Worm (Caenorhabditis elegans) whole organism, L1 larva: ENCODE results near the gene mrck-1.

Source experiments
- C04F5.9 ChIP-seq: sonication (generic microtip); optimal IDR thresholded peaks from 2 replicates; lab custom pipeline; 2016; ENCODE audit warnings: missing genetic modification characterization, missing compliant biosample characterization
- C16A3.4 ChIP-seq: fragments of 150-350 bp; optimal IDR thresholded peaks from 2 replicates; lab custom pipeline; 2014; ENCODE audit warnings: missing biosample characterization, missing genetic modification characterization
- Y116A8C.19 ChIP-seq: sonication (generic microtip); optimal IDR thresholded peaks from 2 replicates; lab custom pipeline; 2016; ENCODE audit warnings: missing compliant biosample characterization, missing genetic modification characterization, borderline replicate concordance
- aha-1 ChIP-seq: fragments of 150-350 bp; optimal IDR thresholded peaks from 2 replicates; lab custom pipeline; 2014; ENCODE audit warnings: missing biosample characterization, missing genetic modification characterization
- alr-1 ChIP-seq: fragments of 200-800 bp; sonication (Bioruptor generic); optimal IDR thresholded peaks from 2 replicates; lab custom pipeline; 2018; ENCODE audit warnings: borderline replicate concordance, mild to moderate bottlenecking, missing genetic modification characterization, missing compliant biosample characterization
- aly-2 ChIP-seq: fragments of 150-350 bp; optimal IDR thresholded peaks from 2 replicates; lab custom pipeline; 2014; ENCODE audit warnings: missing biosample characterization, missing genetic modification characterization
- ama-1 ChIP-seq: fragments of 150-350 bp; optimal IDR thresholded peaks from 2 replicates; lab custom pipeline; 2014
- blmp-1 ChIP-seq: fragments of 150-350 bp; optimal IDR thresholded peaks from 2 replicates; lab custom pipeline; 2014; ENCODE audit warnings: missing biosample characterization, missing genetic modification characterization
- ceh-82 ChIP-seq, 3 experiments: fragments of 150-350 bp in 1 of 3; sonication (generic microtip) in 2 of 3; optimal IDR thresholded peaks; 2 replicates each; lab custom pipeline; 2014 to 2017; ENCODE audit warnings: missing biosample characterization in 3 of 3, missing genetic modification characterization in 3 of 3
- ceh-88 ChIP-seq: fragments of 200-800 bp; sonication (Bioruptor generic); IDR thresholded peaks from 2 replicates; pipeline ENCODE4 v1.3.6; 2022; ENCODE audit warnings: missing genetic modification characterization, missing compliant biosample characterization
- ceh-90 ChIP-seq: sonication (generic microtip); optimal IDR thresholded peaks from 2 replicates; lab custom pipeline; 2016; ENCODE audit warnings: missing genetic modification characterization, missing compliant biosample characterization
- dpl-1 ChIP-seq, 3 experiments: fragments of 150-350 bp in 2 of 3; sonication (generic microtip) in 1 of 3; optimal IDR thresholded peaks; 2 replicates each; lab custom pipeline; 2014 to 2017; ENCODE audit warnings: missing biosample characterization in 3 of 3, missing genetic modification characterization in 3 of 3, missing genetic modification reagents in 3 of 3
- efl-1 ChIP-seq, 4 experiments: fragments of 150-350 bp; optimal IDR thresholded peaks in 3 of 4; peaks in 1 of 4; 1 replicate in 1 of 4; 2 replicates in 3 of 4; lab custom pipeline; 2014; ENCODE audit warnings: missing biosample characterization in 2 of 4, missing genetic modification characterization in 2 of 4, missing genetic modification reagents in 2 of 4
- efl-3 ChIP-seq: fragments of 200-800 bp; sonication (Bioruptor generic); optimal IDR thresholded peaks from 2 replicates; lab custom pipeline; 2018; ENCODE audit warnings: mild to moderate bottlenecking, missing genetic modification characterization, missing compliant biosample characterization
- egl-13 ChIP-seq: sonication (generic microtip); optimal IDR thresholded peaks from 2 replicates; lab custom pipeline; 2016; ENCODE audit warnings: missing genotype, missing genetic modification reagents, missing genetic modification characterization, missing compliant biosample characterization
- egl-27 ChIP-seq, 2 experiments: fragments of 150-350 bp in 1 of 2; sonication (generic microtip); optimal IDR thresholded peaks; 3 replicates each; lab custom pipeline; 2017 to 2018; ENCODE audit warnings: missing biosample characterization in 2 of 2, missing genetic modification characterization in 2 of 2, missing genetic modification reagents in 2 of 2
- elt-2 ChIP-seq: sonication (generic microtip); optimal IDR thresholded peaks from 2 replicates; lab custom pipeline; 2016; ENCODE audit warnings: missing genetic modification characterization, mild to moderate bottlenecking, inconsistent platforms, missing compliant biosample characterization, missing genetic modification reagents
- elt-3 ChIP-seq, 6 experiments: fragments of 150-350 bp in 1 of 6; sonication (generic microtip); optimal IDR thresholded peaks; 2 replicates each; lab custom pipeline; 2017 to 2018; ENCODE audit warnings: missing biosample characterization in 6 of 6, missing genetic modification characterization in 6 of 6, inconsistent platforms in 1 of 6
- ets-5 ChIP-seq: fragments of 200-800 bp; sonication (Bioruptor generic); IDR thresholded peaks from 2 replicates; pipeline ENCODE4 v1.3.6; 2022; ENCODE audit warnings: missing genetic modification characterization, missing compliant biosample characterization
- fkh-10 ChIP-seq: sonication (generic microtip); optimal IDR thresholded peaks from 2 replicates; lab custom pipeline; 2017; ENCODE audit warnings: missing biosample characterization, missing genetic modification reagents, missing genetic modification characterization
- fkh-4 ChIP-seq: sonication (generic microtip); optimal IDR thresholded peaks from 2 replicates; lab custom pipeline; 2016; ENCODE audit warnings: missing compliant biosample characterization, missing genetic modification characterization, borderline replicate concordance
- fkh-8 ChIP-seq: sonication (generic microtip); optimal IDR thresholded peaks from 2 replicates; lab custom pipeline; 2016; ENCODE audit warnings: mild to moderate bottlenecking, missing genetic modification characterization, missing compliant biosample characterization
- fos-1 ChIP-seq: fragments of 150-350 bp; optimal IDR thresholded peaks from 2 replicates; lab custom pipeline; 2014; ENCODE audit warnings: missing biosample characterization, missing genetic modification characterization
- hlh-17 ChIP-seq: fragments of 200-800 bp; sonication (Bioruptor generic); optimal IDR thresholded peaks from 2 replicates; lab custom pipeline; 2018; ENCODE audit warnings: missing genetic modification characterization, mild to moderate bottlenecking, missing compliant biosample characterization, moderate library complexity, borderline replicate concordance
- hlh-4 ChIP-seq: sonication (generic microtip); optimal IDR thresholded peaks from 2 replicates; lab custom pipeline; 2016; ENCODE audit warnings: mild to moderate bottlenecking, missing genetic modification characterization, missing compliant biosample characterization
- hpl-2 ChIP-seq: fragments of 150-350 bp; optimal IDR thresholded peaks from 2 replicates; lab custom pipeline; 2014; ENCODE audit warnings: missing biosample characterization, missing genetic modification reagents, missing genetic modification characterization
- irx-1 ChIP-seq: sonication (generic microtip); optimal IDR thresholded peaks from 2 replicates; lab custom pipeline; 2016; ENCODE audit warnings: missing genetic modification characterization, missing compliant biosample characterization
- isw-1 ChIP-seq: fragments of 200-800 bp; sonication (Bioruptor generic); IDR thresholded peaks from 2 replicates; pipeline ENCODE4 v1.3.6; 2022; ENCODE audit warnings: missing genetic modification characterization, missing compliant biosample characterization
- jun-1 ChIP-seq: fragments of 150-350 bp; optimal IDR thresholded peaks from 2 replicates; lab custom pipeline; 2014; ENCODE audit warnings: missing biosample characterization, missing genetic modification reagents, missing genetic modification characterization
- lin-15B ChIP-seq: fragments of 150-350 bp; sonication (generic microtip); optimal IDR thresholded peaks from 3 replicates; lab custom pipeline; 2014; ENCODE audit warnings: missing biosample characterization, missing genetic modification characterization
- lin-39 ChIP-seq: fragments of 150-350 bp; optimal IDR thresholded peaks from 2 replicates; lab custom pipeline; 2014; ENCODE audit warnings: missing biosample characterization, missing genetic modification reagents, missing genetic modification characterization
- lsy-2 ChIP-seq, 2 experiments: fragments of 150-350 bp; optimal IDR thresholded peaks; 2 replicates each; lab custom pipeline; 2014; ENCODE audit warnings: missing biosample characterization in 2 of 2, missing genetic modification characterization in 2 of 2
- mab-9 ChIP-seq: fragments of 200-800 bp; sonication (Bioruptor generic); IDR thresholded peaks from 2 replicates; pipeline ENCODE4 v1.3.6; 2022; ENCODE audit warnings: missing genetic modification reagents, missing genetic modification characterization, missing compliant biosample characterization
- mdl-1 ChIP-seq, 2 experiments: fragments of 150-350 bp; optimal IDR thresholded peaks; 2 replicates each; lab custom pipeline; 2014 to 2017; ENCODE audit warnings: missing biosample characterization in 2 of 2, missing genetic modification characterization in 2 of 2, inconsistent platforms in 1 of 2
- mef-2 ChIP-seq: fragments of 150-350 bp; optimal IDR thresholded peaks from 2 replicates; lab custom pipeline; 2014; ENCODE audit warnings: missing biosample characterization, missing genetic modification characterization
- nhr-11 ChIP-seq: fragments of 150-350 bp; optimal IDR thresholded peaks from 2 replicates; lab custom pipeline; 2014; ENCODE audit warnings: missing biosample characterization, missing genetic modification characterization
- nhr-237 ChIP-seq: fragments of 150-350 bp; optimal IDR thresholded peaks from 2 replicates; lab custom pipeline; 2014; ENCODE audit warnings: missing biosample characterization, missing genetic modification characterization
- nhr-28 ChIP-seq: fragments of 150-350 bp; optimal IDR thresholded peaks from 2 replicates; lab custom pipeline; 2014; ENCODE audit warnings: missing biosample characterization, missing genetic modification characterization
- nhr-47 ChIP-seq: sonication (generic microtip); optimal IDR thresholded peaks from 2 replicates; lab custom pipeline; 2016; ENCODE audit warnings: mild to moderate bottlenecking, missing genetic modification characterization, moderate library complexity, missing compliant biosample characterization
- nhr-71 ChIP-seq: sonication (generic microtip); optimal IDR thresholded peaks from 2 replicates; lab custom pipeline; 2016; ENCODE audit warnings: mild to moderate bottlenecking, missing genetic modification characterization, moderate library complexity, missing compliant biosample characterization
- nhr-84 ChIP-seq: sonication (generic microtip); optimal IDR thresholded peaks from 2 replicates; lab custom pipeline; 2017; ENCODE audit warnings: missing biosample characterization, missing genetic modification characterization
- pax-3 ChIP-seq: fragments of 200-800 bp; sonication (Bioruptor generic); optimal IDR thresholded peaks from 2 replicates; lab custom pipeline; 2018; ENCODE audit warnings: mild to moderate bottlenecking, missing genetic modification characterization, moderate library complexity, missing compliant biosample characterization
- pqm-1 ChIP-seq: sonication (generic microtip); optimal IDR thresholded peaks from 3 replicates; lab custom pipeline; 2017; ENCODE audit warnings: missing biosample characterization, missing genetic modification characterization
- rnt-1 ChIP-seq: sonication (generic microtip); optimal IDR thresholded peaks from 2 replicates; lab custom pipeline; 2016; ENCODE audit warnings: mild to moderate bottlenecking, missing genetic modification characterization, moderate library complexity, missing compliant biosample characterization
- skn-1 ChIP-seq: fragments of 150-350 bp; optimal IDR thresholded peaks from 2 replicates; lab custom pipeline; 2014; ENCODE audit warnings: missing biosample characterization, missing genetic modification characterization
- snpc-4 ChIP-seq: fragments of 150-350 bp; optimal IDR thresholded peaks from 2 replicates; lab custom pipeline; 2014; ENCODE audit warnings: missing biosample characterization, missing genetic modification characterization
- snu-23 ChIP-seq: sonication (generic microtip); optimal IDR thresholded peaks from 2 replicates; lab custom pipeline; 2016; ENCODE audit warnings: missing genetic modification characterization, missing compliant biosample characterization
- sox-4 ChIP-seq: sonication (generic microtip); optimal IDR thresholded peaks from 2 replicates; lab custom pipeline; 2016; ENCODE audit warnings: missing genetic modification characterization, missing compliant biosample characterization
- sptf-1 ChIP-seq: fragments of 150-350 bp; optimal IDR thresholded peaks from 2 replicates; lab custom pipeline; 2014; ENCODE audit warnings: missing biosample characterization, missing genetic modification characterization
- tbx-2 ChIP-seq: sonication (generic microtip); optimal IDR thresholded peaks from 2 replicates; lab custom pipeline; 2016; ENCODE audit warnings: missing genetic modification characterization, missing compliant biosample characterization
- unc-86 ChIP-seq: sonication (generic microtip); optimal IDR thresholded peaks from 2 replicates; lab custom pipeline; 2016; ENCODE audit warnings: missing genetic modification characterization, missing compliant biosample characterization
- xbp-1 ChIP-seq: sonication (generic microtip); optimal IDR thresholded peaks from 2 replicates; lab custom pipeline; 2016; ENCODE audit warnings: missing genetic modification characterization, missing compliant biosample characterization
- zip-4 ChIP-seq: fragments of 200-800 bp; sonication (Bioruptor generic); optimal IDR thresholded peaks from 2 replicates; lab custom pipeline; 2018; ENCODE audit warnings: mild to moderate bottlenecking, missing genetic modification characterization, moderate library complexity, missing compliant biosample characterization
- ztf-11 ChIP-seq, 2 experiments: sonication (generic microtip); optimal IDR thresholded peaks; 2 replicates each; lab custom pipeline; 2016 to 2017; ENCODE audit warnings: missing genetic modification characterization in 2 of 2, missing biosample characterization in 1 of 2, missing compliant biosample characterization in 1 of 2

mrck-1 gene

ce11 chrV:6238347-6238746, 28.7 kb downstream of the mrck-1 start:
- no peak for TF ChIP-seq rnt-1 (tag; lab: Kevin White, UChicago)
- TF ChIP-seq egl-27 (tag; optimal IDR thresholded peaks at IDR 0.05; lab: Kevin White, UChicago): no peak
- TF ChIP-seq lin-39 (tag; lab: Kevin White, UChicago): no peak
- no peak for TF ChIP-seq jun-1 (tag; lab: Kevin White, UChicago)
- no peak for TF ChIP-seq nhr-237 (tag; lab: Kevin White, UChicago)
- TF ChIP-seq hlh-4 (tag; lab: Kevin White, UChicago): no peak
- TF ChIP-seq pax-3 (tag; lab: Kevin White, UChicago): no peak
- TF ChIP-seq fkh-10 (GFP tag; lab: Kevin White, UChicago): no peak
- no peak for TF ChIP-seq C04F5.9 (tag; lab: Kevin White, UChicago)
- peak; percentile 56 for TF ChIP-seq tbx-2 (tag; lab: Kevin White, UChicago)
- no peak for TF ChIP-seq egl-13
- no peak for TF ChIP-seq nhr-11 (tag; lab: Kevin White, UChicago)
- TF ChIP-seq nhr-71 (tag; lab: Kevin White, UChicago): peak; percentile 53
- no peak for TF ChIP-seq isw-1 (GFP tag; lab: Robert Waterston, UW)
- no peak for TF ChIP-seq efl-1 (optimal IDR thresholded peaks at IDR 0.05; lab: Kevin White, UChicago)
- TF ChIP-seq efl-1 (GFP tag; optimal IDR thresholded peaks at IDR 0.05 in 1 of 2; lab: Kevin White, UChicago): no peak
- TF ChIP-seq ceh-82 (tag; optimal IDR thresholded peaks at IDR 0.05; lab: Kevin White, UChicago): no peak
- peak; percentile 70 for TF ChIP-seq blmp-1 (tag; lab: Kevin White, UChicago)
- no peak for TF ChIP-seq nhr-84 (tag; lab: Kevin White, UChicago)
- peak in 4 of 6 experiments; percentile 40 to 79 (median 62) for TF ChIP-seq elt-3 (tag; optimal IDR thresholded peaks at IDR 0.05; lab: Kevin White, UChicago)
- no peak for TF ChIP-seq nhr-28 (tag; lab: Kevin White, UChicago)
- no peak for TF ChIP-seq Y116A8C.19 (tag; lab: Kevin White, UChicago)
- TF ChIP-seq mef-2 (tag; lab: Kevin White, UChicago): no peak
- no peak for TF ChIP-seq fkh-8
- TF ChIP-seq ztf-11 (tag; optimal IDR thresholded peaks at IDR 0.05; lab: Kevin White, UChicago): no peak
- no peak for TF ChIP-seq snpc-4 (tag; lab: Kevin White, UChicago)
- TF ChIP-seq elt-2: no peak
- TF ChIP-seq mdl-1 (tag; optimal IDR thresholded peaks at IDR 0.05; lab: Kevin White, UChicago): peak in 1 of 2 experiments; percentile 30
- no peak for TF ChIP-seq hpl-2 (GFP tag; lab: Kevin White, UChicago)
- no peak for TF ChIP-seq xbp-1 (tag; lab: Kevin White, UChicago)
- TF ChIP-seq skn-1 (tag; lab: Kevin White, UChicago): no peak
- TF ChIP-seq fos-1 (tag; lab: Kevin White, UChicago): no peak
- no peak for TF ChIP-seq hlh-17 (GFP tag; lab: Kevin White, UChicago)
- no peak for TF ChIP-seq pqm-1 (tag; lab: Kevin White, UChicago)
- TF ChIP-seq sptf-1 (tag; lab: Kevin White, UChicago): no peak
- TF ChIP-seq mab-9: no peak
- peak; percentile 3 for TF ChIP-seq nhr-47 (tag; lab: Kevin White, UChicago)
- TF ChIP-seq fkh-4: no peak
- no peak for TF ChIP-seq ets-5 (GFP tag; lab: Robert Waterston, UW)
- no peak for TF ChIP-seq unc-86
- no peak for TF ChIP-seq ceh-90 (tag; lab: Kevin White, UChicago)
- peak; percentile 35 for TF ChIP-seq snu-23 (GFP tag; lab: Kevin White, UChicago)
- no peak for TF ChIP-seq sox-4 (tag; lab: Kevin White, UChicago)
- no peak for TF ChIP-seq aha-1 (tag; lab: Kevin White, UChicago)
- peak in 1 of 2 experiments; percentile 7 for TF ChIP-seq lsy-2 (tag; optimal IDR thresholded peaks at IDR 0.05; lab: Kevin White, UChicago)
- TF ChIP-seq C16A3.4: peak; percentile 11
- no peak for TF ChIP-seq irx-1 (tag; lab: Kevin White, UChicago)
- no peak for TF ChIP-seq efl-3 (GFP tag; lab: Kevin White, UChicago)
- no peak for TF ChIP-seq zip-4 (GFP tag; lab: Kevin White, UChicago)
- no peak for TF ChIP-seq alr-1 (tag; lab: Kevin White, UChicago)
- no peak for TF ChIP-seq lin-15B (tag; lab: Kevin White, UChicago)
- TF ChIP-seq aly-2 (tag; lab: Kevin White, UChicago): no peak
- no peak for TF ChIP-seq dpl-1 (GFP tag; optimal IDR thresholded peaks at IDR 0.05; lab: Kevin White, UChicago)
- no peak for TF ChIP-seq ama-1 (lab: Kevin White, UChicago)
- TF ChIP-seq ceh-88 (GFP tag; lab: Robert Waterston, UW): no peak
